Worm (Caenorhabditis elegans) whole organism, mixed stage, embryonic: ENCODE results near the gene AH9.3.

Source experiments
- hlh-1 ChIP-seq: fragments of 150-350 bp; optimal IDR thresholded peaks from 2 replicates; lab custom pipeline; 2014; ENCODE audit warnings: missing biosample characterization, missing genetic modification reagents, missing genetic modification characterization

Gene AH9.3

DNA sequence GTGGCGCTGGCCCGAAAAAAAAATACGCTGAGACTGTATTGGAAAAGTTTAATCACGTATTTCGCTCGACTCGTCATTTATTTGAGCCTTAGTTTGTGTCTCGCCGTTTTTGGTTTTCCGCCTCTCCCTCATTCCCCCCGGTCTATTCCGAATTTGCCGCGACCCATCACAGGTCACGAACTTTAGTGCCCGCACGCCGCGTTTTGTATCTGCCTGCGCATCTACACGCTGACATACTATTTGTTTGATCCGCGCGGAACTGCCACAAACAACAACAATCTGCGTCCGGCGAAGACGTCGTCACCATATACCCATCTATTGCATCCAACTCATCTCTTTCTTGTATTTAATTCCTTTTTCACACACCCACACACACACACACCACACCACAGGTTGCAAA lies 50.7 kb downstream of the AH9.3 start:
- no peak for TF ChIP-seq hlh-1 (tag; lab: Kevin White, UChicago)
